Fruit fly (Drosophila melanogaster) whole organism: ENCODE results near the gene CG18473.

Source experiments
- CG8478 ChIP-seq: fragments of >200 bp; optimal IDR thresholded peaks from 2 replicates; lab custom pipeline; 2018; ENCODE audit warnings: inconsistent platforms
- Dll ChIP-seq: fragments of >200 bp; optimal IDR thresholded peaks from 2 replicates; lab custom pipeline; 2017
- EcR ChIP-seq, 2 experiments: fragments of >200 bp; optimal IDR thresholded peaks; 2 replicates each; lab custom pipeline; 2017; ENCODE audit warnings: missing biosample characterization in 2 of 2, missing genetic modification characterization in 2 of 2, missing genetic modification reagents in 2 of 2
- pan ChIP-seq: fragments of >200 bp; optimal IDR thresholded peaks from 2 replicates; lab custom pipeline; 2017
- psq ChIP-seq: fragments of >200 bp; optimal IDR thresholded peaks from 2 replicates; lab custom pipeline; 2017
- usp ChIP-seq: fragments of >200 bp; optimal IDR thresholded peaks from 2 replicates; lab custom pipeline; 2017; ENCODE audit warnings: missing biosample characterization, missing genetic modification characterization, mixed read lengths

DNA sequence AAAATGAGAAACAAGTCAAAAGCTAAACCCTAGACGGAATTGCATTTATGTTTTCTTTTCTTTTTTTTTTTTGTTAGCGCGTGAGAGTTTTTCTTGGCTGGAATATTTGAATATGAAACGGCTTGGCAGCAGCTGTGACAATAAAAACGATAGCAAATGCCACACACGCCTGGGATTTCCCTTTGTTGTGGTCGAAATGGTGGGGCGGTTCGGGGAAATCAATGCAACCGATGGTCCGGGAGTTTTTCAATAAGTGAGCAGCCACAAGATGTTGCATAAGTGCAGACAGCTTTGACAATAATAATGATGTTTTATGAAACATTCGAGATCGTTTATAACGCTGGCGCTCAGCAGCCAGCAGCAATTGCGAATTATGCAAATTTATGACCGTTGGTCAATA, 13.7 kb downstream of the CG18473 start:
- TF ChIP-seq pan (lab: Kevin White, UChicago) (no peak), psq (no peak), usp (GFP tag; lab: Kevin White, UChicago) (no peak), Dll (lab: Kevin White, UChicago) (no peak), CG8478 (lab: Kevin White, UChicago) (no peak), EcR (GFP tag; optimal IDR thresholded peaks at IDR 0.05; lab: Kevin White, UChicago) (peak in 1 of 2 experiments; percentile 3)
